Fruit fly (Drosophila melanogaster) whole organism, pupa: ENCODE measurements around the gene CG15534.

Source experiments
- CG10348 ChIP-seq: fragments of 200-800 bp; sonication (Bioruptor generic); IDR thresholded peaks from 2 replicates; pipeline ENCODE4 v1.3.6; 2022; ENCODE audit warnings: missing biosample characterization, missing genetic modification characterization
- CG12605 ChIP-seq: fragments of 200-800 bp; sonication (Bioruptor generic); IDR thresholded peaks from 2 replicates; pipeline ENCODE4 v1.3.6; 2022; ENCODE audit warnings: missing biosample characterization, missing genetic modification characterization
- CG13204 ChIP-seq: fragments of 200-800 bp; sonication (Bioruptor generic); optimal IDR thresholded peaks from 2 replicates; lab custom pipeline; 2018; ENCODE audit warnings: missing biosample characterization, mild to moderate bottlenecking, missing genetic modification characterization, moderate library complexity
- CG14655 ChIP-seq: fragments of 200-800 bp; sonication (Bioruptor generic); optimal IDR thresholded peaks from 3 replicates; lab custom pipeline; 2017; ENCODE audit warnings: mild to moderate bottlenecking, missing biosample characterization, missing genetic modification reagents, missing genetic modification characterization
- CG15710 ChIP-seq: fragments of 200-800 bp; sonication (Bioruptor generic); optimal IDR thresholded peaks from 2 replicates; lab custom pipeline; 2018; ENCODE audit warnings: missing biosample characterization, mild to moderate bottlenecking, missing genetic modification characterization, moderate library complexity
- CG17806 ChIP-seq: fragments of 200-800 bp; sonication (Bioruptor generic); optimal IDR thresholded peaks from 2 replicates; lab custom pipeline; 2018; ENCODE audit warnings: missing biosample characterization, mild to moderate bottlenecking, missing genetic modification characterization, moderate library complexity
- CG32121 ChIP-seq: fragments of 200-800 bp; sonication (Bioruptor generic); IDR thresholded peaks from 2 replicates; pipeline ENCODE4 v1.3.6; 2022; ENCODE audit warnings: missing biosample characterization, missing genetic modification characterization
- CG34367 ChIP-seq: fragments of 200-800 bp; sonication (Bioruptor generic); optimal IDR thresholded peaks from 2 replicates; lab custom pipeline; 2018; ENCODE audit warnings: missing biosample characterization, mild to moderate bottlenecking, missing genetic modification characterization
- CG4496 ChIP-seq: fragments of 200-800 bp; sonication (Bioruptor generic); IDR thresholded peaks from 3 replicates; pipeline ENCODE4 v1.3.6; 2022; ENCODE audit warnings: missing biosample characterization, missing genetic modification characterization
- CG8159 ChIP-seq: fragments of 200-800 bp; sonication (Bioruptor generic); optimal IDR thresholded peaks from 3 replicates; lab custom pipeline; 2018; ENCODE audit warnings: missing biosample characterization, mild to moderate bottlenecking, missing genetic modification characterization, moderate library complexity
- CG8301 ChIP-seq: fragments of 200-800 bp; sonication (Bioruptor generic); optimal IDR thresholded peaks from 2 replicates; lab custom pipeline; 2018; ENCODE audit warnings: missing biosample characterization, mild to moderate bottlenecking, missing genetic modification characterization
- CG9948 ChIP-seq: fragments of 200-800 bp; sonication (Bioruptor generic); optimal IDR thresholded peaks from 2 replicates; lab custom pipeline; 2018; ENCODE audit warnings: missing biosample characterization, mild to moderate bottlenecking, missing genetic modification characterization, moderate library complexity
- D1 ChIP-seq: fragments of 200-800 bp; sonication (Bioruptor generic); optimal IDR thresholded peaks from 2 replicates; lab custom pipeline; 2018; ENCODE audit warnings: missing biosample characterization, mild to moderate bottlenecking, missing genetic modification characterization, moderate library complexity
- EcR ChIP-seq: fragments of 200-800 bp; sonication (Bioruptor generic); optimal IDR thresholded peaks from 3 replicates; lab custom pipeline; 2019; ENCODE audit warnings: missing biosample characterization, missing genetic modification characterization, mild to moderate bottlenecking, moderate library complexity, missing genetic modification reagents
- Ets98B ChIP-seq: fragments of 200-800 bp; sonication (Bioruptor generic); IDR thresholded peaks from 2 replicates; pipeline ENCODE4 v1.3.6; 2022; ENCODE audit warnings: missing biosample characterization, missing genetic modification characterization
- Pif1A ChIP-seq: fragments of 200-800 bp; sonication (Bioruptor generic); optimal IDR thresholded peaks from 3 replicates; lab custom pipeline; 2016; ENCODE audit warnings: missing biosample characterization, missing genetic modification characterization
- Pif1B ChIP-seq: fragments of 200-800 bp; sonication (Bioruptor generic); optimal IDR thresholded peaks from 3 replicates; lab custom pipeline; 2016; ENCODE audit warnings: missing biosample characterization, missing genetic modification characterization
- Snoo ChIP-seq: fragments of 200-800 bp; sonication (Bioruptor generic); optimal IDR thresholded peaks from 3 replicates; lab custom pipeline; 2017; ENCODE audit warnings: missing biosample characterization, mild to moderate bottlenecking, missing genetic modification characterization, inconsistent platforms
- fd96Ca ChIP-seq: fragments of 200-800 bp; sonication (Bioruptor generic); IDR thresholded peaks from 3 replicates; pipeline ENCODE4 v1.3.6; 2022; ENCODE audit warnings: missing biosample characterization, missing genetic modification characterization
- gl ChIP-seq: fragments of 200-800 bp; sonication (Bioruptor generic); optimal IDR thresholded peaks from 2 replicates; lab custom pipeline; 2018; ENCODE audit warnings: missing biosample characterization, mild to moderate bottlenecking, missing genetic modification characterization
- rn ChIP-seq: fragments of 200-800 bp; sonication (Bioruptor generic); IDR thresholded peaks from 2 replicates; pipeline ENCODE4 v1.3.6; 2022; ENCODE audit warnings: missing biosample characterization, missing genetic modification characterization

CG15534 gene

dm6 chr3R:30466515-30466914, 34.7 kb downstream of the CG15534 start:
- TF ChIP-seq rn (GFP tag; lab: Robert Waterston, UW): no peak
- TF ChIP-seq CG15710 (tag; lab: Kevin White, UChicago): no peak
- TF ChIP-seq CG4496 (GFP tag; lab: Robert Waterston, UW): peak; percentile 14; the same call in 1 of the 3 replicates
- TF ChIP-seq fd96Ca (GFP tag; lab: Robert Waterston, UW): peak; percentile 38; the same call in 1 of the 3 replicates
- TF ChIP-seq CG10348 (GFP tag; lab: Robert Waterston, UW): no peak
- TF ChIP-seq CG34367 (tag; lab: Kevin White, UChicago): no peak

- no peak for TF ChIP-seq CG8159 (tag; lab: Kevin White, UChicago)
- TF ChIP-seq CG12605 (GFP tag; lab: Robert Waterston, UW): no peak
- no peak for TF ChIP-seq D1 (tag; lab: Kevin White, UChicago)
- no peak for TF ChIP-seq CG32121
- no peak for TF ChIP-seq CG13204 (GFP tag; lab: Kevin White, UChicago)
- no peak for TF ChIP-seq EcR (GFP tag; lab: Kevin White, UChicago)
- no peak for TF ChIP-seq Pif1B (GFP tag; lab: Kevin White, UChicago)
- no peak for TF ChIP-seq CG9948 (tag; lab: Kevin White, UChicago)
- no peak for TF ChIP-seq Ets98B (GFP tag; lab: Robert Waterston, UW)
- no peak for TF ChIP-seq Pif1A (GFP tag; lab: Kevin White, UChicago)
- TF ChIP-seq CG10348 (GFP tag; lab: Robert Waterston, UW): no peak
- TF ChIP-seq CG14655 (GFP tag; lab: Kevin White, UChicago): no peak
Observed at dm6 chr3R:30467062-30467461, 35.2 kb downstream of the CG15534 start.

- TF ChIP-seq Ets98B (GFP tag; lab: Robert Waterston, UW) (no peak), CG34367 (tag; lab: Kevin White, UChicago) (no peak), CG4496 (GFP tag; lab: Robert Waterston, UW) (no peak), rn (GFP tag; lab: Robert Waterston, UW) (no peak), CG14655 (GFP tag; lab: Kevin White, UChicago) (no peak), CG8159 (tag; lab: Kevin White, UChicago) (no peak), CG8301 (no peak), CG17806 (tag; lab: Kevin White, UChicago) (no peak), CG13204 (GFP tag; lab: Kevin White, UChicago) (no peak), Snoo (tag; lab: Kevin White, UChicago) (no peak), gl (tag; lab: Kevin White, UChicago) (no peak), D1 (tag; lab: Kevin White, UChicago) (no peak)
Observed at dm6 chr3R:30470690-30471089, 38.8 kb downstream of the CG15534 start.

dm6 chr3R:30472331-30472730, 40.5 kb downstream of the CG15534 start:
- TF ChIP-seq gl (tag; lab: Kevin White, UChicago) (no peak), CG8301 (no peak), EcR (GFP tag; lab: Kevin White, UChicago) (peak; percentile 59), CG34367 (tag; lab: Kevin White, UChicago) (no peak)
- TF ChIP-seq, all 21 proteins: peak for 1

- TF ChIP-seq CG4496 (GFP tag; lab: Robert Waterston, UW) (no peak), CG9948 (tag; lab: Kevin White, UChicago) (no peak), CG8159 (tag; lab: Kevin White, UChicago) (no peak), CG34367 (tag; lab: Kevin White, UChicago) (no peak), gl (tag; lab: Kevin White, UChicago) (no peak), CG32121 (no peak), CG12605 (GFP tag; lab: Robert Waterston, UW) (no peak), Snoo (tag; lab: Kevin White, UChicago) (no peak), CG15710 (tag; lab: Kevin White, UChicago) (no peak), rn (GFP tag; lab: Robert Waterston, UW) (no peak), EcR (GFP tag; lab: Kevin White, UChicago) (no peak), CG17806 (tag; lab: Kevin White, UChicago) (no peak)
Observed at dm6 chr3R:30474667-30475213, 42.9 kb downstream of the CG15534 start.

dm6 chr3R:30475910-30476309, 44.0 kb downstream of the CG15534 start:
- TF ChIP-seq CG13204 (GFP tag; lab: Kevin White, UChicago) (no peak), CG4496 (GFP tag; lab: Robert Waterston, UW) (no peak), CG10348 (GFP tag; lab: Robert Waterston, UW) (no peak), CG12605 (GFP tag; lab: Robert Waterston, UW) (no peak), CG9948 (tag; lab: Kevin White, UChicago) (no peak), rn (GFP tag; lab: Robert Waterston, UW) (no peak), CG8159 (tag; lab: Kevin White, UChicago) (no peak), Snoo (tag; lab: Kevin White, UChicago) (no peak), CG34367 (tag; lab: Kevin White, UChicago) (no peak), CG8301 (no peak), CG14655 (GFP tag; lab: Kevin White, UChicago) (no peak), fd96Ca (GFP tag; lab: Robert Waterston, UW) (no peak)
